Fruit fly (Drosophila melanogaster): Measurements from ENCODE around the gene CG11262.

CG11262 gene

DNA sequence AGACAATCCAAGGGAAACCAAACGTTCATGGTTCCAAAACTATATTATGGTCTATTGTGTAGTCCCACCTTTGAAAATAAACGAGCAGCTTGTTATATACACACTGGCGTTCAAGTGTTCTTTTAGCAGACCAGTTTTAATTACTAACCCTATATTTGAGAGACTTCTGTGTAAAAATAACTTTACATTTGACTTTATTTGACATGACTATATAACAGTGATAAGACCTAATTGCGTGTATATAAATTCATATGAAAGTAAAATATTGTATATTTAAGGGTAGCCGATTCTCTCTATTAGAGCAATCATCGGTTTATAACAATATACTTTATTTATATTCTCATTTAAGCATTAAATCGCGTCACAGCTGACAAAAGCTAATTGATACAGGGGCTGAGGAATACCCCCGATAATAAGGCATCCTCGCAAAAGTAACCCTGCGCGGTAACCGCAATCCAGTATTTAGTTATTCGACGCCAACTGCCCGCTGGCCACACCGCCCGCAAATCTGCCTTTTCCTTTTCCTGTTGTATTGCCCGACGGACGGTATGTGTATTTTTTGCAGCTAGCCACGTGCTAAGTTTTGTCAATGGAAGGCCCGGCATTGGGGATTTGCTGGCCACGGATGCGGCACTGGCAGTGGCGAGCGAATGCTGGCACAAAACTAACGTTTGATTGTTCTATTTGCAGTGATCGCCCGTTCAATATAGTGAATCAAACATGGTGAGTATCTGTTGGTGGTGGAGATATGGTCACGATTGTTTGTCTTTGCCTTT, 46.5 kb downstream of the CG11262 start, which contains the start of gene RpS4 (continued):
- TF ChIP-seq CG7556 (GFP tag; optimal IDR thresholded peaks at IDR 0.05) (peak; percentile 64), phol (tag; optimal IDR thresholded peaks at IDR 0.05) (peak; percentile 72), E2f2 (GFP tag; IDR thresholded peaks at IDR 0.05) (peak; percentile 37), CG12391 (tag; optimal IDR thresholded peaks at IDR 0.05) (peak; percentile 80), CG32767 (GFP tag; IDR thresholded peaks at IDR 0.05) (peak; percentile 73; the same call in 1 of the 2 replicates), CG31365 (tag; optimal IDR thresholded peaks at IDR 0.05) (peak; percentile 89), da (GFP tag; optimal IDR thresholded peaks at IDR 0.05) (peak; percentile 82), CG7987 (GFP tag; optimal IDR thresholded peaks at IDR 0.05) (peak; percentile 99), danr (GFP tag; IDR thresholded peaks at IDR 0.05) (peak; percentile 42; the same call in 1 of the 2 replicates), Poxn (GFP tag; IDR thresholded peaks at IDR 0.05) (no peak; the same call in 1 of the 2 replicates), sens-2 (GFP tag; IDR thresholded peaks at IDR 0.05) (peak; percentile 92), hbn (GFP tag; IDR thresholded peaks at IDR 0.05; ENCODE audit: partially characterized antibody) (0 out of 2 replicates have a peak, but pooled peaks have one; percentile 14), CG7271 (tag; optimal IDR thresholded peaks at IDR 0.05) (peak; percentile 97), sc (optimal IDR thresholded peaks at IDR 0.05) (no peak), sc (GFP tag; optimal IDR thresholded peaks at IDR 0.05) (peak; percentile 76), CG15073 (GFP tag; optimal IDR thresholded peaks at IDR 0.05) (no peak), CG10209 (GFP tag; optimal IDR thresholded peaks at IDR 0.05) (peak; percentile 90), CG10267 (tag; optimal IDR thresholded peaks at IDR 0.05) (peak; percentile 80), CG15269 (tag; optimal IDR thresholded peaks at IDR 0.05) (peak; percentile 85), br (optimal IDR thresholded peaks at IDR 0.05) (no peak), sisA (GFP tag; IDR thresholded peaks at IDR 0.05) (peak; percentile 84), HmgD (GFP tag; optimal IDR thresholded peaks at IDR 0.05) (peak; percentile 70), pan (optimal IDR thresholded peaks at IDR 0.05) (no peak), pan (GFP tag; optimal IDR thresholded peaks at IDR 0.05 in 1 of 2, IDR thresholded peaks at IDR 0.05 in 1 of 2) (peak in 1 of 2 experiments; percentile 85), Dip2 (GFP tag; IDR thresholded peaks at IDR 0.05) (peak; percentile 62), MTF-1 (GFP tag; optimal IDR thresholded peaks at IDR 0.05; ENCODE audit: borderline replicate concordance) (peak; percentile 98), unpg (GFP tag; optimal IDR thresholded peaks at IDR 0.05) (peak; percentile 91), zf30C (GFP tag; optimal IDR thresholded peaks at IDR 0.05) (peak; percentile 76), odd (GFP tag; optimal IDR thresholded peaks at IDR 0.05) (peak; percentile 98), kni (GFP tag; optimal IDR thresholded peaks at IDR 0.05) (peak; percentile 91), aop (GFP tag; IDR thresholded peaks at IDR 0.05) (no peak), dysf (GFP tag; IDR thresholded peaks at IDR 0.05) (peak; percentile 78), Kr (GFP tag; optimal IDR thresholded peaks at IDR 0.05) (peak; percentile 93), CG18619 (GFP tag; optimal IDR thresholded peaks at IDR 0.05) (peak; percentile 96), bcd (GFP tag; optimal IDR thresholded peaks at IDR 0.05) (peak; percentile 95), CG13287 (GFP tag; IDR thresholded peaks at IDR 0.05; ENCODE audit: partially characterized antibody) (peak; percentile 33; the same call in 1 of the 2 replicates), pnt (GFP tag; optimal IDR thresholded peaks at IDR 0.05) (peak; percentile 63), CG42726 (GFP tag; IDR thresholded peaks at IDR 0.05; ENCODE audit: partially characterized antibody) (peak; percentile 62), pho (GFP tag; optimal IDR thresholded peaks at IDR 0.05) (peak; percentile 83), CG2129 (GFP tag; IDR thresholded peaks at IDR 0.05; ENCODE audit: partially characterized antibody) (no peak), salm (tag; optimal IDR thresholded peaks at IDR 0.05) (peak; percentile 88), ssp (GFP tag; IDR thresholded peaks at IDR 0.05) (peak; percentile 91), CG13894 (tag; optimal IDR thresholded peaks at IDR 0.05) (peak; percentile 88), CTCF (GFP tag; optimal IDR thresholded peaks at IDR 0.05) (peak; percentile 71), CG4820 (GFP tag; optimal IDR thresholded peaks at IDR 0.05) (peak; percentile 45), inv (GFP tag; IDR thresholded peaks at IDR 0.05; ENCODE audit: partially characterized antibody) (0 out of 2 replicates have a peak, but pooled peaks have one; percentile 13), CG4707 (GFP tag; optimal IDR thresholded peaks at IDR 0.05) (peak; percentile 96), zen (tag; optimal IDR thresholded peaks at IDR 0.05) (peak; percentile 80), Taf1 (GFP tag; IDR thresholded peaks at IDR 0.05) (peak; percentile 68; the same call in 1 of the 2 replicates)

Measured in whole organism, embryonic.